Fruit fly (Drosophila melanogaster) whole organism, pupa: ENCODE data around the gene CG16781.

ENCODE experiments used
- CG10348 ChIP-seq: fragments of 200-800 bp; sonication (Bioruptor generic); IDR thresholded peaks from 2 replicates; pipeline ENCODE4 v1.3.6; 2022; ENCODE audit warnings: missing biosample characterization, missing genetic modification characterization
- CG13204 ChIP-seq: fragments of 200-800 bp; sonication (Bioruptor generic); optimal IDR thresholded peaks from 2 replicates; lab custom pipeline; 2018; ENCODE audit warnings: missing biosample characterization, mild to moderate bottlenecking, missing genetic modification characterization, moderate library complexity
- CG15710 ChIP-seq: fragments of 200-800 bp; sonication (Bioruptor generic); optimal IDR thresholded peaks from 2 replicates; lab custom pipeline; 2018; ENCODE audit warnings: missing biosample characterization, mild to moderate bottlenecking, missing genetic modification characterization, moderate library complexity
- CG17806 ChIP-seq: fragments of 200-800 bp; sonication (Bioruptor generic); optimal IDR thresholded peaks from 2 replicates; lab custom pipeline; 2018; ENCODE audit warnings: missing biosample characterization, mild to moderate bottlenecking, missing genetic modification characterization, moderate library complexity
- CG34367 ChIP-seq: fragments of 200-800 bp; sonication (Bioruptor generic); optimal IDR thresholded peaks from 2 replicates; lab custom pipeline; 2018; ENCODE audit warnings: missing biosample characterization, mild to moderate bottlenecking, missing genetic modification characterization
- CG4496 ChIP-seq: fragments of 200-800 bp; sonication (Bioruptor generic); IDR thresholded peaks from 3 replicates; pipeline ENCODE4 v1.3.6; 2022; ENCODE audit warnings: missing biosample characterization, missing genetic modification characterization
- CG8301 ChIP-seq: fragments of 200-800 bp; sonication (Bioruptor generic); optimal IDR thresholded peaks from 2 replicates; lab custom pipeline; 2018; ENCODE audit warnings: missing biosample characterization, mild to moderate bottlenecking, missing genetic modification characterization
- D1 ChIP-seq: fragments of 200-800 bp; sonication (Bioruptor generic); optimal IDR thresholded peaks from 2 replicates; lab custom pipeline; 2018; ENCODE audit warnings: missing biosample characterization, mild to moderate bottlenecking, missing genetic modification characterization, moderate library complexity
- EcR ChIP-seq: fragments of 200-800 bp; sonication (Bioruptor generic); optimal IDR thresholded peaks from 3 replicates; lab custom pipeline; 2019; ENCODE audit warnings: missing biosample characterization, missing genetic modification characterization, mild to moderate bottlenecking, moderate library complexity, missing genetic modification reagents
- Pif1B ChIP-seq: fragments of 200-800 bp; sonication (Bioruptor generic); optimal IDR thresholded peaks from 3 replicates; lab custom pipeline; 2016; ENCODE audit warnings: missing biosample characterization, missing genetic modification characterization
- fd96Ca ChIP-seq: fragments of 200-800 bp; sonication (Bioruptor generic); IDR thresholded peaks from 3 replicates; pipeline ENCODE4 v1.3.6; 2022; ENCODE audit warnings: missing biosample characterization, missing genetic modification characterization

DNA sequence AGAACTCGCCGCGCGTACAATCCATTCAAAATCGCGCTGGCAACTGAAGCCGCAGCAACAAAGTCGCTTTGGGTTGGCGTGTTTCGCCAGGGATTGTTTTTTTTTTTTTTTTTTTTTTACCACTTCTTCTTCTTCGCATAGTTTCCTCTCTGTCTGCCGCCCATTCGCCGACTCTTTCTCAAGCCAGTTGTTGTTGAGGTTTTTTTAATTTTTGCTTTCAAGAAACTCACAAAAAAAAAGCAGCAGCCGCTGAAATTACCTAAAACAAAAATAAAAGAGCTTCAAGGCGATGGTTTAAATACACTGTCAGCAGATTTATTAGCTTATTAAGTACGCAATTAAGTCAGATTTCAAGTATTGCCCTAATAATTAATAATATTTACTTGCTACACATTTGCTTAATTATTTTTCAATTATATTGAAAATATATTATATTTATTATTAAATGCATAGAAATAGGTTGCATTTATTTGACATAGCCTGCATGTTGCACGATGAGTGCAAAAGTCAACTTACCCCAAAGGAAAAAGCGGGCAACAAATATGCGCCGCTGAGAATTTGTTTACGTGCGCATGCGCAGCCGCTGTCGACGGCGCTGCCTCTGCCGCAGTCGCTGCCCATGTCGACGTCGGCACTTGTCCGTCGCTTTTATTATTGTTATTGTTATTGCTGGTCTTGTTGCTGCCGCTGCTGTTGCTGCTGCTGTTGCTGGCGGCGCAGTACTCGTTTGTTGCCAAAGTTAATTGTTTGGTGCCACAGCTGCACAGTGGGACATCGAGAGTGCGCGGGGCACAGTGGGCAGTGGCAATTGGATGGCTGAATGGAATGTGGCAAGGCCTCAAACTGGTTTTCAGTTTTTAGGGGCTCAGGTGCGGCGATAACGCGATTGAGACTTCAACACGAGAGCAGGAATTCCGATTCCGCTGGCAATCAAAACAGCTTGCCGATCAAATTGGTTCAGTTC lies 10.9 kb upstream of the CG16781 start, which contains the start of gene CG12206:
- TF ChIP-seq D1 (tag; lab: Kevin White, UChicago) = peak; percentile 76
- peak; percentile 77 for TF ChIP-seq Pif1B
- TF ChIP-seq EcR (GFP tag; lab: Kevin White, UChicago) = peak; percentile 49
- peak; percentile 87 for TF ChIP-seq CG4496 (GFP tag; lab: Robert Waterston, UW)
- TF ChIP-seq CG13204 (GFP tag; lab: Kevin White, UChicago) = peak; percentile 85
- peak; percentile 72; the same call in 2 of the 3 replicates for TF ChIP-seq fd96Ca (GFP tag; lab: Robert Waterston, UW)
- peak; percentile 75 for TF ChIP-seq CG8301 (tag; lab: Kevin White, UChicago)
- TF ChIP-seq CG10348 = no peak
- TF ChIP-seq CG17806 = peak; percentile 80
- peak; percentile 92 for TF ChIP-seq CG15710 (tag; lab: Kevin White, UChicago)
- peak; percentile 89 for TF ChIP-seq CG34367 (tag; lab: Kevin White, UChicago)
